Worm (Caenorhabditis elegans): ENCODE results near the gene F09F7.6.

ce11 chrIII:5588746-5589145 lies 36.8 kb upstream of the F09F7.6 start:
- TF ChIP-seq blmp-1 (tag; optimal IDR thresholded peaks at IDR 0.05; ENCODE audit: insufficient read depth) (no peak), ama-1 (optimal IDR thresholded peaks at IDR 0.05) (no peak), fos-1 (tag; optimal IDR thresholded peaks at IDR 0.05) (no peak), mdl-1 (tag; optimal IDR thresholded peaks at IDR 0.05) (no peak), nhr-77 (tag; optimal IDR thresholded peaks at IDR 0.05) (no peak), lsy-2 (tag; optimal IDR thresholded peaks at IDR 0.05) (no peak), unc-62 (GFP tag; optimal IDR thresholded peaks at IDR 0.05) (no peak)
